Worm (Caenorhabditis elegans): ENCODE results near the gene trp-2.

DNA sequence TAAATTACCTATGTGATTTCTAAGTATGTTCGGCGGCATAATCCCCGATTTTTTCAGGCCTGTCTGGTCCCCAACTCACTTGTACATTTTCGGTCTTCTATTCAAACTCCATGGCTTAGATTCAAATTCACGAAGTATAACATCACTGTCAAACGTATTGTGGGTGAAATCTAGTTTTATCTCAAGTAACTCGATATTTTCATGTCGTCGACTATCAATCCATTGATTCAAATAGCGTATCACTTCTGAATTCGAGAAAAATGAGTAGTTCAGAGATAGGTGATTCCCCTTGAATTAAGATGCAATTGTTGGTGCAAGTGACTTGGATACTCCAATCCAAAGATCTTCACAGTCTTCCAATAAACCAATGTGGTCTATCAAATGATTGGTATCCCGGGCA is 27.0 kb upstream of the trp-2 start:
- no peak for TF ChIP-seq sem-2 (GFP tag; optimal IDR thresholded peaks at IDR 0.05)
- no peak for TF ChIP-seq blmp-1 (tag; optimal IDR thresholded peaks at IDR 0.05)
- TF ChIP-seq lsy-2 (tag; optimal IDR thresholded peaks at IDR 0.05): no peak
- TF ChIP-seq snpc-4 (tag; optimal IDR thresholded peaks at IDR 0.05): no peak
- TF ChIP-seq sptf-1 (tag; optimal IDR thresholded peaks at IDR 0.05): no peak
- no peak for TF ChIP-seq nhr-12 (tag; optimal IDR thresholded peaks at IDR 0.05)
- TF ChIP-seq nhr-2 (tag; optimal IDR thresholded peaks at IDR 0.05): no peak
- no peak for TF ChIP-seq drap-1 (GFP tag; optimal IDR thresholded peaks at IDR 0.05)
- TF ChIP-seq nhr-76 (tag; optimal IDR thresholded peaks at IDR 0.05): no peak
- no peak for TF ChIP-seq M03D4.4 (tag; optimal IDR thresholded peaks at IDR 0.05)
